Worm (Caenorhabditis elegans): ENCODE results near the gene ZK185.5.

DNA sequence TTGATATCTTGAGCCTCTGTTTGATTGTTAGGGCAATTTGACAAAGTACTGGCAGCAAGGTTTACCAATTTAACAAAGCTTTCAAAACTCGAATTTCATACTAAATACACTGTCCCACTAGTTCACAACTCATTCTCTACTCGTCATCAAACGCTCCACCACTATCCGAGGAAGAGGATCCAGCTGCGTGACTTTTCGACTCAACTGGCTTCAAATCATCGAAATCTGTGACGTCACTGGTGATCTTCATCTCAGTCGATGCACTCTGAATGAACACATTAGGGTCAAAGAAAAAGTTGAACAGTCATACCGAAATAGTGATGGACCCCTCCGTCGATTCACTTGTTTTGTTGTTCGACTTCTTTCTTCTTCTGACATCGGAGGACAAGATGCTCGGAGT is 20.2 kb upstream of the ZK185.5 start:
- TF ChIP-seq C17E4.6 (GFP tag; IDR thresholded peaks at IDR 0.05), result no peak
- no peak for TF ChIP-seq T26A5.8 (tag; optimal IDR thresholded peaks at IDR 0.05)
- no peak for TF ChIP-seq nhr-80 (tag; optimal IDR thresholded peaks at IDR 0.05)
- no peak for TF ChIP-seq cebp-2 (GFP tag; IDR thresholded peaks at IDR 0.05)
- no peak for TF ChIP-seq snpc-4 (GFP tag; optimal IDR thresholded peaks at IDR 0.05)
- no peak for TF ChIP-seq snpc-4 (tag; optimal IDR thresholded peaks at IDR 0.05)
- TF ChIP-seq dpl-1 (GFP tag; optimal IDR thresholded peaks at IDR 0.05), result no peak
- no peak for TF ChIP-seq unc-62 (GFP tag; optimal IDR thresholded peaks at IDR 0.05)
- TF ChIP-seq mcd-1 (GFP tag; IDR thresholded peaks at IDR 0.05), result no peak
- TF ChIP-seq F49E8.2 (tag; optimal IDR thresholded peaks at IDR 0.05; ENCODE audit: insufficient read depth), result no peak
- no peak for TF ChIP-seq Y95B8A.8 (GFP tag; IDR thresholded peaks at IDR 0.05)
- TF ChIP-seq F22D6.2 (tag; optimal IDR thresholded peaks at IDR 0.05), result no peak
- TF ChIP-seq ama-1 (optimal IDR thresholded peaks at IDR 0.05), result no peak
- TF ChIP-seq ama-1 (GFP tag; optimal IDR thresholded peaks at IDR 0.05), result no peak
- no peak for TF ChIP-seq lir-1 (GFP tag; conservative IDR thresholded peaks at IDR 0.05)

Data from whole organism, young adult.